Worm (Caenorhabditis elegans) whole organism, early embryonic: Measurements from ENCODE around the gene phat-8.

ENCODE experiments used
- B0310.2 ChIP-seq: sonication (generic microtip); optimal IDR thresholded peaks from 2 replicates; lab custom pipeline; 2016; ENCODE audit warnings: mild to moderate bottlenecking, missing genetic modification characterization, missing compliant biosample characterization
- F13C5.2 ChIP-seq: sonication (generic microtip); optimal IDR thresholded peaks from 2 replicates; lab custom pipeline; 2017; ENCODE audit warnings: mild to moderate bottlenecking, missing genetic modification characterization, inconsistent platforms, missing compliant biosample characterization
- aly-1 ChIP-seq: sonication (generic microtip); optimal IDR thresholded peaks from 2 replicates; lab custom pipeline; 2016; ENCODE audit warnings: missing genetic modification characterization, missing compliant biosample characterization
- ama-1 ChIP-seq: fragments of 150-350 bp; optimal IDR thresholded peaks from 2 replicates; lab custom pipeline; 2014
- ceh-13 ChIP-seq: fragments of 200-800 bp; sonication (Bioruptor generic); optimal IDR thresholded peaks from 2 replicates; lab custom pipeline; 2018; ENCODE audit warnings: mild to moderate bottlenecking, missing genetic modification characterization, missing compliant biosample characterization
- ceh-36 ChIP-seq: sonication (generic microtip); optimal IDR thresholded peaks from 2 replicates; lab custom pipeline; 2016; ENCODE audit warnings: missing genetic modification characterization, inconsistent platforms, missing compliant biosample characterization
- ets-7 ChIP-seq: sonication (generic microtip); optimal IDR thresholded peaks from 2 replicates; lab custom pipeline; 2016; ENCODE audit warnings: missing genotype, missing genetic modification characterization, missing compliant biosample characterization
- flt-1 ChIP-seq: fragments of 200-800 bp; sonication (Bioruptor generic); IDR thresholded peaks from 2 replicates; pipeline ENCODE4 v1.3.6; 2022; ENCODE audit warnings: missing genetic modification characterization, missing compliant biosample characterization
- hmbx-1 ChIP-seq: sonication (generic microtip); optimal IDR thresholded peaks from 2 replicates; lab custom pipeline; 2016; ENCODE audit warnings: mild to moderate bottlenecking, missing genetic modification characterization, missing compliant biosample characterization
- hmg-4 ChIP-seq: fragments of 200-800 bp; sonication (Bioruptor generic); optimal IDR thresholded peaks from 2 replicates; lab custom pipeline; 2018; ENCODE audit warnings: mild to moderate bottlenecking, missing genetic modification characterization, missing compliant biosample characterization
- hnd-1 ChIP-seq: sonication (generic microtip); optimal IDR thresholded peaks from 2 replicates; lab custom pipeline; 2016; ENCODE audit warnings: missing genetic modification characterization, missing compliant biosample characterization
- pes-1 ChIP-seq: fragments of 200-800 bp; sonication (Bioruptor generic); IDR thresholded peaks from 2 replicates; pipeline ENCODE4 v1.3.6; 2022; ENCODE audit warnings: missing genetic modification reagents, missing genetic modification characterization, missing compliant biosample characterization
- scrt-1 ChIP-seq: fragments of 200-800 bp; sonication (Bioruptor generic); IDR thresholded peaks from 2 replicates; pipeline ENCODE4 v1.3.6; 2022; ENCODE audit warnings: missing genetic modification characterization, missing compliant biosample characterization
- sea-1 ChIP-seq: fragments of 200-800 bp; sonication (Bioruptor generic); conservative IDR thresholded peaks from 2 replicates; pipeline ENCODE4 v1.3.6; 2022; ENCODE audit warnings: missing genetic modification characterization, missing compliant biosample characterization
- tbx-11 ChIP-seq: fragments of 200-800 bp; sonication (Bioruptor generic); IDR thresholded peaks from 2 replicates; pipeline ENCODE4 v1.3.6; 2022; ENCODE audit warnings: missing genetic modification characterization, missing compliant biosample characterization
- tbx-37 ChIP-seq: fragments of 200-800 bp; sonication (Bioruptor generic); conservative IDR thresholded peaks from 2 replicates; pipeline ENCODE4 v1.3.6; 2022; ENCODE audit warnings: missing genetic modification reagents, missing genetic modification characterization, missing compliant biosample characterization
- tra-4 ChIP-seq: sonication (generic microtip); optimal IDR thresholded peaks from 2 replicates; lab custom pipeline; 2017; ENCODE audit warnings: missing genetic modification characterization, missing compliant biosample characterization

Gene phat-8

DNA sequence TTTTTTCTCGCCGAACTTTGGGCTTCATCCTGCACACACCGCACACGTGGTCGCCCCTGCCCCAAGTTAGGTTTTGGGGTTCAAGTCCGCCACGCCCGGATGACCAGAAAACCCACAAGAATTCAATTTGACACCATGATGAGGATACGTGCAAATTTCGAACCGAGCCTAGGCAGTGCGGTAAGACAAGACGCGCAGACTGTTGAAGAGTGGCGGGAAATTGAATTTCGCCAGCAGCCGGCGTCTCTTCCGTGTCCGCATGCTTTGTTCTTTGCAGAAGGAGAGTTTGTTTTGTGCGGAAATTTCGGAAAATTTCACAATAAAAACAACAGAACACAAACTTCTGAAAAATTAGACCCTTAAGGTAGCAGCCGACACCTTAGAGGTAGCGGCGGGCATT, 28.4 kb downstream of the phat-8 start:
- TF ChIP-seq sea-1: no peak
- TF ChIP-seq ets-7: no peak
- TF ChIP-seq tbx-37: no peak
- TF ChIP-seq flt-1 (GFP tag; lab: Robert Waterston, UW): no peak
- TF ChIP-seq hnd-1 (tag; lab: Kevin White, UChicago): no peak
- no peak for TF ChIP-seq F13C5.2 (tag; lab: Kevin White, UChicago)
- TF ChIP-seq ceh-13 (GFP tag; lab: Kevin White, UChicago): no peak
- no peak for TF ChIP-seq hmg-4 (GFP tag; lab: Kevin White, UChicago)
- no peak for TF ChIP-seq tbx-11 (GFP tag; lab: Robert Waterston, UW)
- no peak for TF ChIP-seq aly-1 (tag; lab: Kevin White, UChicago)

DNA sequence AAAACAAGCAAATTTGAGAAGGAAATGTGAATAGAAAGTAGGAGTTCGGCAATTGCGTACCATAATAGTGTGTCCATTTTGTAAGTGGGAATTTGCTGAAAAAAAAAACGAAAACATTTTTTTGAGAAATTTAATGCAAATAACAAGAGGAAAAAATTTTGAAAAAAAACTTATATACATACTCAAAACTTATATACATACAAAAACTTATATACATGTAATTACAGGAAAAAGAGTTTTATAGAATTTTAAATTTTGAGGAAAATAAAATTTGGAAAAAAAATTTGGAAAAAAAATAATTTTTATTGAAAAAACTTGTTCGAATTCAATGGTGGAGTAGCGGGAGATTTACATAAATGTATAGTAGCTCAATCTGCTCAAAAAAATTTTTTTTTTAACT, 31.2 kb downstream of the phat-8 start, which contains the start of gene ador-1:
Gene ador-1 (minus strand): TSS at position 101 of the 400 bp plus-strand sequence.
- no peak for TF ChIP-seq sea-1
- TF ChIP-seq aly-1 (tag; lab: Kevin White, UChicago): no peak
- TF ChIP-seq tbx-37: no peak
- no peak for TF ChIP-seq ceh-13 (GFP tag; lab: Kevin White, UChicago)
- TF ChIP-seq ama-1 (lab: Kevin White, UChicago): no peak
- no peak for TF ChIP-seq flt-1 (GFP tag; lab: Robert Waterston, UW)
- TF ChIP-seq hnd-1 (tag; lab: Kevin White, UChicago): no peak
- no peak for TF ChIP-seq pes-1 (GFP tag; lab: Robert Waterston, UW)
- no peak for TF ChIP-seq ceh-36 (tag; lab: Kevin White, UChicago)
- TF ChIP-seq hmbx-1 (tag; lab: Kevin White, UChicago): no peak
- no peak for TF ChIP-seq tbx-11 (GFP tag; lab: Robert Waterston, UW)
- no peak for TF ChIP-seq hmg-4 (GFP tag; lab: Kevin White, UChicago)
- TF ChIP-seq ets-7: no peak
- no peak for TF ChIP-seq F13C5.2 (tag; lab: Kevin White, UChicago)
- TF ChIP-seq tra-4: no peak

DNA sequence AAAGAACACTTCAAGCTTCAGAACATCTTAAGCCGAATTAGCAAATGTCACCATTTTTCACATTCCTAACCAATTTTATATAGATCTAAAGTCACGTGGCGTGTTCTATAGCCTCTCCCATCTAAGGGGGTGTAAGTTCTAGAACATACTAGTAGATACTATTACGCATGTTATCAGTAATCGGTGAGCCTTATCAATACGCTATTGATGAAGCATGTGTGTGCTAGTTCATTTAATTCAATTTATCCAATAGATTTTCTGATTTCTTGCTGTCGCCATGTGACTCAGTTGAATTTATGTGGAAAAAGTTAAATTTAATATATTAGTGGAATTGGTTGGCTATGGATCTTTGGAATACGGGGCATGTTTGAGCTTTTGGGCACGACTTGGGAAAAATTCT, 34.9 kb downstream of the phat-8 start:
- TF ChIP-seq tra-4 (no peak), ama-1 (lab: Kevin White, UChicago) (no peak), F13C5.2 (tag; lab: Kevin White, UChicago) (no peak), tbx-37 (no peak), ets-7 (no peak), ceh-36 (tag; lab: Kevin White, UChicago) (no peak), flt-1 (GFP tag; lab: Robert Waterston, UW) (no peak), aly-1 (tag; lab: Kevin White, UChicago) (no peak), sea-1 (no peak), scrt-1 (GFP tag; lab: Robert Waterston, UW) (no peak), hnd-1 (tag; lab: Kevin White, UChicago) (no peak), hmbx-1 (tag; lab: Kevin White, UChicago) (no peak), B0310.2 (tag; lab: Kevin White, UChicago) (no peak), tbx-11 (GFP tag; lab: Robert Waterston, UW) (no peak), pes-1 (GFP tag; lab: Robert Waterston, UW) (no peak), hmg-4 (GFP tag; lab: Kevin White, UChicago) (no peak), ceh-13 (GFP tag; lab: Kevin White, UChicago) (no peak)

DNA sequence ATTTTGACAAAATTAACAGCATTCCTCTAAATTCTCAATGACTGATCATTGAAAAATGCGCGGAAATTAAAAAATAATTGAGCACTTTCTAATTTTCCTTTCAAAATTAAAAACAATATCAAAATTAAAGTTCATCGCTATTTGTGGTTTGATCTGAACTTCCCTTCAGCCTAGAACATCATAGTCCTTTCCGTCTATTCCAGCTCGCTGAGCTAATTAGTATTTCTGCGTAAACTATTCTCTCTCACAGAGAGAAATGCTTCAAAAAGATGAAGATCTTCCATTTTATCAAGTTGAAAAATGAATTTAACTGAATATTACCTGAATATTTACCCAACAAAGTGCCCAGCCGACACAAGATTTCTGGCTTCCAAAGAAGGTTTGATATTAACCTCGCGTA, 35.4 kb downstream of the phat-8 start, which contains the start of gene srh-68:
Gene srh-68 (plus strand): TSS at position 301 of the 400 bp plus-strand sequence.
- TF ChIP-seq ama-1 (lab: Kevin White, UChicago) (no peak), B0310.2 (tag; lab: Kevin White, UChicago) (no peak), hmg-4 (GFP tag; lab: Kevin White, UChicago) (no peak), flt-1 (GFP tag; lab: Robert Waterston, UW) (no peak), F13C5.2 (tag; lab: Kevin White, UChicago) (no peak), tbx-11 (GFP tag; lab: Robert Waterston, UW) (no peak), tbx-37 (no peak), ceh-13 (GFP tag; lab: Kevin White, UChicago) (no peak), ceh-36 (tag; lab: Kevin White, UChicago) (no peak), aly-1 (tag; lab: Kevin White, UChicago) (no peak), hnd-1 (tag; lab: Kevin White, UChicago) (no peak), ets-7 (no peak), pes-1 (GFP tag; lab: Robert Waterston, UW) (no peak), sea-1 (no peak), hmbx-1 (tag; lab: Kevin White, UChicago) (no peak), tra-4 (no peak)

DNA sequence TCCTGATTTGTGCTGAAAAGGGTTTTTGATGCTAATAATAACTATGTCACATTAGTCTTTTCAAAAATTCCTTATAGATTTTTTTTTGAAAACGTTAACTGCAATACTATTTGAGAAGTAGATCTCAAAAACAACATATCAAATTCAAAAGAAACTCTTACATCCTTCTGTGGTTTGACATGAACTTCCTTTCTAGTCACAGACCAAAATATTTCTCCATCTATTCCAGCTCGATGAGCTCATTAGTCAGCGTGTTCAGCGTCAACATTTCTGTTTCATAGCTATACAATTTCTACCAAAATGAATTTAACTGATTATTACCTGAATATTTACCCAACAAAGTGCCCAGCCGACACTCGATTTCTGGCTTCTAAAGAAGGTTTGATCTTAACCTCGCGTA, 37.0 kb downstream of the phat-8 start, which contains the start of gene srh-67:
Gene srh-67 (plus strand): TSS at position 301 of the 400 bp plus-strand sequence.
- TF ChIP-seq hmg-4 (GFP tag; lab: Kevin White, UChicago): no peak
- no peak for TF ChIP-seq F13C5.2 (tag; lab: Kevin White, UChicago)
- no peak for TF ChIP-seq pes-1 (GFP tag; lab: Robert Waterston, UW)
- no peak for TF ChIP-seq ceh-13 (GFP tag; lab: Kevin White, UChicago)

DNA sequence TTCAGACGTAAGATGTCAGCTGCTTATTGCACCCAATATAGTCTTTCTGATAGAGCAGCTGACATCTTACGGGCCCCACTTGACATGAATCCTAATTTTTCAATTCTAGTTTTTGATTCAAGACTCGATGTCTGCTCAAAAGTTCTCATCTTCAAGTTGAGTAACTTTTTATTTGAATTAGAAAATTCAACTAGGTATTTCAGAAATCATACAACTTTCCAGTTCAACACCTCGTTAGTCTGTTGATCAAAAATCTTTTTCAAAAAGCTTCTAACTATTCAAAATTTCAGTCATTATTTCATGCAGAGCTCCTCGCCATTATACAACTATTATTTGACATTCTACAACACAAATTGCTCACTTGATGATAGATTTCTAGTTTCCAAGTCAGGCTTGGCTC, 40.3 kb downstream of the phat-8 start, which contains the start of gene srh-73:
Gene srh-73 (plus strand): TSS at position 301 of the 400 bp plus-strand sequence.
- TF ChIP-seq pes-1 (GFP tag; lab: Robert Waterston, UW): no peak
- TF ChIP-seq aly-1 (tag; lab: Kevin White, UChicago): no peak
- TF ChIP-seq hnd-1 (tag; lab: Kevin White, UChicago): no peak
- no peak for TF ChIP-seq ceh-36 (tag; lab: Kevin White, UChicago)
- no peak for TF ChIP-seq ceh-13 (GFP tag; lab: Kevin White, UChicago)

DNA sequence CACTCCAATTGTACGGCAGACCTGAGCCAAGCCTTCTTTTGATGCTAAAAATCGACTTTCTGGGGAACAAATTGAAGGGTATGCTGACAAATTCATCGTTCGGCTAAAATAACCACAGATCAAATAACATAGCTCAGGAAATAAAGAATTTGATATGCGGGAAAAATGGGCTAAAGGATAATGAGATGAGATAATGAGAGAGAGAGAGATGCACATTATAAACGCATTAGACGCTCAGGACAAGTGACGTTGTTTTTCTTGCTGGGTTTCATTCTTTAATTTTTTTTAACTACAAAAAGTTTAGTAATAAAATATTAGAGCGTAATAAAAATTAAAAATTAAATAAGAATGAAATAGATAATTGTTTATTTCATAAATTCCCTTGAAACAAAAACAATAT, 43.0 kb downstream of the phat-8 start, which contains the start of gene srh-69:
Gene srh-69 (minus strand): TSS at position 101 of the 400 bp plus-strand sequence.
- TF ChIP-seq sea-1: no peak
- no peak for TF ChIP-seq hmg-4 (GFP tag; lab: Kevin White, UChicago)
- no peak for TF ChIP-seq hmbx-1 (tag; lab: Kevin White, UChicago)
- TF ChIP-seq B0310.2 (tag; lab: Kevin White, UChicago): no peak
